Worm (Caenorhabditis elegans) whole organism, L4 larva: Measurements from ENCODE around the gene agt-2.

ENCODE experiments used
- D1046.2 ChIP-seq: fragments of 200-800 bp; sonication (Bioruptor generic); IDR thresholded peaks from 2 replicates; pipeline ENCODE4 v1.3.6; 2022; ENCODE audit warnings: missing genetic modification characterization, missing compliant biosample characterization
- F26F4.8 ChIP-seq: fragments of 200-800 bp; sonication (Bioruptor generic); conservative IDR thresholded peaks from 2 replicates; pipeline ENCODE4 v1.3.6; 2022; ENCODE audit warnings: missing genetic modification characterization, missing compliant biosample characterization
- F37D6.2 ChIP-seq: sonication (generic microtip); optimal IDR thresholded peaks from 2 replicates; lab custom pipeline; 2016; ENCODE audit warnings: mild to moderate bottlenecking, missing genetic modification characterization, missing compliant biosample characterization
- F44E2.7 ChIP-seq: fragments of 200-800 bp; sonication (Bioruptor generic); IDR thresholded peaks from 2 replicates; pipeline ENCODE4 v2.1.2; 2022; ENCODE audit warnings: missing genetic modification characterization, missing compliant biosample characterization
- T20F7.1 ChIP-seq: fragments of 200-800 bp; sonication (Bioruptor generic); optimal IDR thresholded peaks from 2 replicates; lab custom pipeline; 2018; ENCODE audit warnings: mild to moderate bottlenecking, missing genetic modification characterization, missing compliant biosample characterization
- T26A8.4 ChIP-seq: fragments of 200-800 bp; sonication (Bioruptor generic); IDR thresholded peaks from 2 replicates; pipeline ENCODE4 v1.3.6; 2022; ENCODE audit warnings: missing genetic modification characterization, missing compliant biosample characterization
- Y5F2A.4 ChIP-seq: fragments of 200-800 bp; sonication (Bioruptor generic); optimal IDR thresholded peaks from 2 replicates; lab custom pipeline; 2018; ENCODE audit warnings: mild to moderate bottlenecking, missing genetic modification characterization, missing compliant biosample characterization
- ZK546.5 ChIP-seq, 2 experiments: sonication (generic microtip); optimal IDR thresholded peaks; 2 replicates each; lab custom pipeline; 2017; ENCODE audit warnings: missing biosample characterization in 2 of 2, missing genetic modification characterization in 2 of 2
- aha-1 ChIP-seq: fragments of 150-350 bp; peaks from one replicate; lab custom pipeline; 2014; ENCODE audit warnings: missing biosample characterization, missing genetic modification characterization
- arid-1 ChIP-seq: fragments of 200-800 bp; sonication (Bioruptor generic); conservative IDR thresholded peaks from 2 replicates; pipeline ENCODE4 v1.3.6; 2022; ENCODE audit warnings: missing genetic modification reagents, missing genetic modification characterization, missing compliant biosample characterization
- ceh-82 ChIP-seq: sonication (generic microtip); optimal IDR thresholded peaks from 2 replicates; lab custom pipeline; 2017; ENCODE audit warnings: missing biosample characterization, missing genetic modification characterization
- ctbp-1 ChIP-seq: fragments of 200-800 bp; sonication (Bioruptor generic); IDR thresholded peaks from 2 replicates; pipeline ENCODE4 v1.3.6; 2022; ENCODE audit warnings: missing genetic modification reagents, missing genetic modification characterization, missing compliant biosample characterization
- daf-16 ChIP-seq, 3 experiments: sonication (generic microtip); optimal IDR thresholded peaks; 2 replicates each; lab custom pipeline; 2016 to 2017; ENCODE audit warnings: missing genetic modification characterization in 3 of 3, missing genetic modification reagents in 3 of 3, mild to moderate bottlenecking in 2 of 3, missing compliant biosample characterization in 2 of 3, missing biosample characterization in 1 of 3, moderate library complexity in 1 of 3
- daf-19 ChIP-seq: fragments of 200-800 bp; sonication (Bioruptor generic); conservative IDR thresholded peaks from 2 replicates; pipeline ENCODE4 v1.3.6; 2022; ENCODE audit warnings: missing genetic modification characterization, missing compliant biosample characterization
- daf-8 ChIP-seq: fragments of 200-800 bp; sonication (Bioruptor generic); IDR thresholded peaks from 2 replicates; pipeline ENCODE4 v1.3.6; 2022; ENCODE audit warnings: missing genetic modification characterization, missing compliant biosample characterization
- dmd-6 ChIP-seq: fragments of 200-800 bp; sonication (Bioruptor generic); IDR thresholded peaks from 2 replicates; pipeline ENCODE4 v1.3.6; 2022; ENCODE audit warnings: missing genetic modification reagents, missing genetic modification characterization, missing compliant biosample characterization
- dve-1 ChIP-seq: sonication (generic microtip); optimal IDR thresholded peaks from 2 replicates; lab custom pipeline; 2017; ENCODE audit warnings: antibody characterized with exemption, mild to moderate bottlenecking, missing genetic modification characterization, missing compliant biosample characterization; ENCODE audit not compliant: insufficient read depth
- hif-1 ChIP-seq, 2 experiments: sonication (generic microtip); optimal IDR thresholded peaks; 2 replicates each; lab custom pipeline; 2016 to 2017; ENCODE audit warnings: missing compliant biosample characterization in 2 of 2, missing genetic modification characterization in 2 of 2, missing genetic modification reagents in 2 of 2, missing genotype in 2 of 2, mild to moderate bottlenecking in 1 of 2
- hlh-30 ChIP-seq: sonication (generic microtip); optimal IDR thresholded peaks from 2 replicates; lab custom pipeline; 2017; ENCODE audit warnings: antibody characterized with exemption, mild to moderate bottlenecking, missing genetic modification characterization, missing compliant biosample characterization; ENCODE audit not compliant: insufficient read depth
- lim-7 ChIP-seq: fragments of 200-800 bp; sonication (Bioruptor generic); IDR thresholded peaks from 2 replicates; pipeline ENCODE4 v1.3.6; 2022; ENCODE audit warnings: missing genetic modification characterization, missing compliant biosample characterization
- lin-29 ChIP-seq: fragments of 200-800 bp; sonication (Bioruptor generic); IDR thresholded peaks from 2 replicates; pipeline ENCODE4 v1.3.6; 2022; ENCODE audit warnings: missing genetic modification reagents, missing genetic modification characterization, missing compliant biosample characterization
- lir-3 ChIP-seq: sonication (generic microtip); optimal IDR thresholded peaks from 2 replicates; lab custom pipeline; 2016; ENCODE audit warnings: mild to moderate bottlenecking, missing genetic modification characterization, missing compliant biosample characterization
- lsy-2 ChIP-seq, 2 experiments: fragments of 150-350 bp in 1 of 2; sonication (generic microtip) in 1 of 2; optimal IDR thresholded peaks; 2 replicates each; lab custom pipeline; 2014 to 2017; ENCODE audit warnings: missing biosample characterization in 2 of 2, missing genetic modification characterization in 2 of 2
- madf-5 ChIP-seq, 2 experiments: fragments of 200-800 bp; sonication (Bioruptor generic); IDR thresholded peaks; 2 replicates each; pipeline ENCODE4 v1.3.6; 2022; ENCODE audit warnings: missing compliant biosample characterization in 2 of 2, missing genetic modification characterization in 2 of 2
- mdt-29 ChIP-seq: fragments of 200-800 bp; sonication (Bioruptor generic); IDR thresholded peaks from 2 replicates; pipeline ENCODE4 v1.3.6; 2022; ENCODE audit warnings: missing genetic modification reagents, missing genetic modification characterization, missing compliant biosample characterization
- mep-1 ChIP-seq: fragments of 150-350 bp; sonication (generic microtip); optimal IDR thresholded peaks from 3 replicates; lab custom pipeline; 2014; ENCODE audit warnings: missing biosample characterization, missing genetic modification characterization
- mes-2 ChIP-seq: sonication (generic microtip); optimal IDR thresholded peaks from 2 replicates; lab custom pipeline; 2016; ENCODE audit warnings: missing genotype, mild to moderate bottlenecking, missing genetic modification characterization, missing compliant biosample characterization; ENCODE audit not compliant: poor library complexity, severe bottlenecking
- nhr-102 ChIP-seq: sonication (generic microtip); optimal IDR thresholded peaks from 2 replicates; lab custom pipeline; 2016; ENCODE audit warnings: mild to moderate bottlenecking, missing genetic modification characterization, moderate library complexity, missing compliant biosample characterization
- nhr-111 ChIP-seq: fragments of 200-800 bp; sonication (Bioruptor generic); optimal IDR thresholded peaks from 2 replicates; lab custom pipeline; 2018; ENCODE audit warnings: mild to moderate bottlenecking, missing genetic modification characterization, missing compliant biosample characterization
- nhr-6 ChIP-seq: fragments of 150-350 bp; optimal IDR thresholded peaks from 2 replicates; lab custom pipeline; 2014; ENCODE audit warnings: missing biosample characterization, missing genetic modification characterization
- nhr-76 ChIP-seq: fragments of 150-350 bp; optimal IDR thresholded peaks from 2 replicates; lab custom pipeline; 2014; ENCODE audit warnings: missing biosample characterization, missing genetic modification characterization
- php-3 ChIP-seq: fragments of 200-800 bp; sonication (Bioruptor generic); IDR thresholded peaks from 2 replicates; pipeline ENCODE4 v1.3.6; 2022; ENCODE audit warnings: missing genetic modification reagents, missing genetic modification characterization, missing compliant biosample characterization
- pqm-1 ChIP-seq: sonication (generic microtip); optimal IDR thresholded peaks from 2 replicates; lab custom pipeline; 2017; ENCODE audit warnings: missing biosample characterization, missing genetic modification characterization
- skn-1 ChIP-seq: fragments of 150-350 bp; optimal IDR thresholded peaks from 2 replicates; lab custom pipeline; 2014; ENCODE audit warnings: missing biosample characterization, missing genetic modification characterization
- spr-1 ChIP-seq: sonication (generic microtip); optimal IDR thresholded peaks from 2 replicates; lab custom pipeline; 2016; ENCODE audit warnings: mild to moderate bottlenecking, missing genetic modification characterization, missing compliant biosample characterization
- tag-97 ChIP-seq: fragments of 200-800 bp; sonication (Bioruptor generic); IDR thresholded peaks from 2 replicates; pipeline ENCODE4 v1.3.6; 2022; ENCODE audit warnings: missing genetic modification characterization, missing compliant biosample characterization
- unc-39 ChIP-seq: sonication (generic microtip); optimal IDR thresholded peaks from 2 replicates; lab custom pipeline; 2017; ENCODE audit warnings: missing biosample characterization, missing genetic modification characterization
- unc-62 ChIP-seq, 3 experiments: fragments of 150-350 bp in 1 of 3; sonication (generic microtip); optimal IDR thresholded peaks in 2 of 3; peaks in 1 of 3; 1 replicate in 1 of 3; 2 replicates in 2 of 3; lab custom pipeline; 2014 to 2017; ENCODE audit warnings: missing biosample characterization in 3 of 3, missing genetic modification characterization in 3 of 3, missing genetic modification reagents in 3 of 3, missing genotype in 1 of 3
- zag-1 ChIP-seq: fragments of 150-350 bp; optimal IDR thresholded peaks from 2 replicates; lab custom pipeline; 2014; ENCODE audit warnings: missing biosample characterization, missing genetic modification characterization
- zip-2 ChIP-seq: fragments of 150-350 bp; optimal IDR thresholded peaks from 2 replicates; lab custom pipeline; 2014; ENCODE audit warnings: missing biosample characterization, missing genetic modification characterization
- ztf-11 ChIP-seq: fragments of 150-350 bp; optimal IDR thresholded peaks from 2 replicates; lab custom pipeline; 2014; ENCODE audit warnings: missing biosample characterization, missing genetic modification characterization
- ztf-7 ChIP-seq: fragments of 150-350 bp; optimal IDR thresholded peaks from 2 replicates; lab custom pipeline; 2014; ENCODE audit warnings: missing biosample characterization, missing genetic modification characterization

agt-2 gene

DNA sequence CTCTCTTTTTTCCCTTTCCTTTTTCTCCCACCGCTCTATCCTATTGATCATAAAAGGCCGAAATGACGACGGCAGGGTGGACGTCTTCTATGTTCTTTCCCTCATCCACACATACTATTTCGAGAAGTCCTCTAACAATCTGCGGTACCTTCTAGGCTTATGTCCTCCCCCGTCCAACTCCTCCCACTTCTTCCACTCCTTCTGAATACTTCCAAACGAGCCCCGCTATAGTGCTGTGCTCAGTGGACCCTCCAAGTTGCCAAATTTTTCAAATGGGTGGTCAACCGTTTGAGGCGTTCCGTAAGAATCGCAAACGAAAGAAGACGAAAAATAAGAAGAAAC is 37.6 kb downstream of the agt-2 start (continued):
- TF ChIP-seq mep-1 (tag; lab: Kevin White, UChicago) (peak; percentile 69), lir-3 (no peak)

DNA sequence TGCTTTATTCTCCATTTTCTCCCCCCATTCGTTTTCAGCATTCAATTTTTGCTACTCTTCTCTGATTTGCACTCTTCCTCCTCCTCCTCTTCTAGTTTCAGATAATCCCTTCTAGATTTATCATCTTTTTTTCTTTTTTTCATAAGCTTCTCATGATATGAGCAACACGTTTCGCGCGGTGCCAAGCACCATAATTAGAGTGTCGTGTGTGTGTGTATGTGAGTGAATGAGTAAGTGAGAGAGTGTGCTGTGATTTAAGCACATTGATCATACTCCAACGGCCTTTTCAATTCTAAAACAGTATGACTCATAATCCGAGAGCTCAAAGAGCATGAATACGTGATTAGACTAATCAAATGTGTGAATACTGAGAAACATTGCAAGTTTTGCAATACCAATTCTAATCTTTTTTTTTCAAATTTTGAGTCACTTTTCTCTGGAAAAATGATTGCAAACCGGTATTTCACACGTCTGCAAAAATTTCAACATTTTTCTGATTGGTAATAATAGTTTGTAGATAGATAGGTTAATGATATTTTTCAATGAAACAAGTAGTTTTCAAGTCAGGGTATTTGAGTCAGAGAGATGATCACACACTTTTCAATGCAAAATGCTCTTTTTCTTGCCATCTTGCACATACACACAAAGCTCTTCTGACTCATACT is 38.1 kb downstream of the agt-2 start:
- TF ChIP-seq aha-1 (tag; lab: Kevin White, UChicago) (peak; percentile 65), mes-2 (tag; lab: Kevin White, UChicago) (peak; percentile 7), hlh-30 (tag; lab: Kevin White, UChicago) (peak; percentile 38), dve-1 (tag; lab: Kevin White, UChicago) (peak; percentile 41), nhr-6 (tag; lab: Kevin White, UChicago) (peak; percentile 67), lsy-2 (tag; optimal IDR thresholded peaks at IDR 0.05; lab: Kevin White, UChicago) (peak in 1 of 2 experiments; percentile 2), hif-1 (tag; optimal IDR thresholded peaks at IDR 0.05; lab: Kevin White, UChicago) (peak in 1 of 2 experiments; percentile 13), zip-2 (tag; lab: Kevin White, UChicago) (no peak), nhr-102 (tag; lab: Kevin White, UChicago) (no peak), unc-62 (GFP tag; optimal IDR thresholded peaks at IDR 0.05 in 1 of 2; lab: Kevin White, UChicago) (peak in 1 of 2 experiments; percentile 96), unc-62 (tag; optimal IDR thresholded peaks at IDR 0.05; lab: Kevin White, UChicago) (no peak)

DNA sequence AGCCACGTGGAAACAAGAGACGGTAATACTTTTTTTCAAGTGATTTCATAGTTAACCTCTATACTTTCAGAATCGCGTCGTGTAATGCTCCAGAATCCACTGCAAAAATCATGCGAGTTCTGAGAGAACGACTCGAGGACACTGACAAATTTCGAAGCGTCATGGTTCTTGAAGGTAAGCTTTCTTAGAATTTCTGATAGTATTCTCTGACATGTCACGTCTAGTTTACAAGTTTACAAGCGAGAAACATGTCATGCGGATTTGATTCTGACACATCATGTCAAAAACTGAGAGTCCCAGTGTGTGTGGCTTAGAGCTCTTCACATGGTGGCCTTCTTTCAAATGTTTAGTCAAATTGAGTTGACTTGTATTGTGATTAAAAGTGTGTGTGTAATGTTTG is 39.0 kb downstream of the agt-2 start:
- TF ChIP-seq unc-62 (GFP tag; optimal IDR thresholded peaks at IDR 0.05 in 1 of 2; lab: Kevin White, UChicago) (peak in 1 of 2 experiments; percentile 89), unc-62 (tag; optimal IDR thresholded peaks at IDR 0.05; lab: Kevin White, UChicago) (no peak), F26F4.8 (no peak), daf-19 (GFP tag; lab: Robert Waterston, UW) (no peak), hlh-30 (tag; lab: Kevin White, UChicago) (peak; percentile 19), T26A8.4 (GFP tag; lab: Robert Waterston, UW) (no peak), ztf-11 (tag; lab: Kevin White, UChicago) (no peak), F37D6.2 (tag; lab: Kevin White, UChicago) (no peak), mep-1 (tag; lab: Kevin White, UChicago) (no peak), Y5F2A.4 (GFP tag; lab: Kevin White, UChicago) (no peak), ceh-82 (tag; lab: Kevin White, UChicago) (no peak), nhr-76 (tag; lab: Kevin White, UChicago) (no peak), unc-39 (tag; lab: Kevin White, UChicago) (no peak), mdt-29 (GFP tag; lab: Robert Waterston, UW) (no peak), zip-2 (tag; lab: Kevin White, UChicago) (no peak), T20F7.1 (GFP tag; lab: Kevin White, UChicago) (no peak), mes-2 (tag; lab: Kevin White, UChicago) (no peak), spr-1 (tag; lab: Kevin White, UChicago) (no peak)

DNA sequence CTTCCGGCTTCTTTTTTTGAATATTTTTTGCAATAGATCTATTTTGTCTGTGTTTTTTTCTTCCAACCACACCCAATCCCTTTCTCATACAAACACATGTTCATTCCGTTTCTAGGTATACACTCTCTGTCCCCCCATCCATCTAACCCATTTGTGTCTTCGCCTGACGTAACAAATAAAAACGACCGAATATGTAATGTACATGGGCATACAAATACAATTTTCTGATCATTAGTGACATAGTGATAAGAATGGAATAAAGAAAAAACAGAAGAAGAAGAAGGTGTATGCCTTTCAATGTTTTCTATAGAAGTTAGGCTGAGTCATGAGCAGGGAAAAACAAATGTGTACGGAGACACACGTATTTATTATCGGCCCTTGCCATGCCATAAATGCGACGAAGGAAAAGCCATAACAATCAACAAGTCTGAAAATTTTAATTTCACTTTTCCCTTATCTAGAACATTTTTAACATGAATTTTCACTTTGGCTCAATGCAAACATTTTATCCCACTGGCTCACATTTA is 39.8 kb downstream of the agt-2 start:
- TF ChIP-seq ZK546.5 (tag; optimal IDR thresholded peaks at IDR 0.05; lab: Kevin White, UChicago) (no peak), madf-5 (GFP tag; IDR thresholded peaks at IDR 0.05; lab: Robert Waterston, UW) (no peak), aha-1 (tag; lab: Kevin White, UChicago) (peak; percentile 44), lim-7 (GFP tag; lab: Robert Waterston, UW) (no peak), F44E2.7 (GFP tag; lab: Robert Waterston, UW) (no peak), ctbp-1 (GFP tag; lab: Robert Waterston, UW) (no peak), arid-1 (no peak), daf-16 (GFP tag; optimal IDR thresholded peaks at IDR 0.05; lab: Kevin White, UChicago) (no peak), daf-16 (tag; optimal IDR thresholded peaks at IDR 0.05; lab: Kevin White, UChicago) (peak; percentile 78), php-3 (GFP tag; lab: Robert Waterston, UW) (no peak), nhr-111 (GFP tag; lab: Kevin White, UChicago) (no peak), daf-8 (GFP tag; lab: Robert Waterston, UW) (no peak), D1046.2 (GFP tag; lab: Robert Waterston, UW) (no peak), lin-29 (GFP tag; lab: Robert Waterston, UW) (no peak), dmd-6 (GFP tag; lab: Robert Waterston, UW) (no peak), pqm-1 (tag; lab: Kevin White, UChicago) (peak; percentile 30), skn-1 (no peak), ztf-7 (tag; lab: Kevin White, UChicago) (no peak), zag-1 (tag; lab: Kevin White, UChicago) (no peak), dve-1 (tag; lab: Kevin White, UChicago) (peak; percentile 32), hlh-30 (tag; lab: Kevin White, UChicago) (no peak), tag-97 (GFP tag; lab: Robert Waterston, UW) (no peak), T20F7.1 (GFP tag; lab: Kevin White, UChicago) (peak; percentile 27)
